Worm (Caenorhabditis elegans) whole organism, L4 larva: ENCODE results near the gene Y47D3B.3.

Source experiments
- hlh-30 ChIP-seq: sonication (generic microtip); optimal IDR thresholded peaks from 2 replicates; lab custom pipeline; 2017; ENCODE audit warnings: antibody characterized with exemption, mild to moderate bottlenecking, missing genetic modification characterization, missing compliant biosample characterization; ENCODE audit not compliant: insufficient read depth
- lsy-2 ChIP-seq, 2 experiments: fragments of 150-350 bp in 1 of 2; sonication (generic microtip) in 1 of 2; optimal IDR thresholded peaks; 2 replicates each; lab custom pipeline; 2014 to 2017; ENCODE audit warnings: missing biosample characterization in 2 of 2, missing genetic modification characterization in 2 of 2
- nhr-11 ChIP-seq: fragments of 150-350 bp; optimal IDR thresholded peaks from 2 replicates; lab custom pipeline; 2014; ENCODE audit warnings: missing biosample characterization, missing genetic modification characterization
- snpc-1.2 ChIP-seq: fragments of 200-800 bp; sonication (Bioruptor generic); IDR thresholded peaks from 2 replicates; pipeline ENCODE4 v1.3.6; 2022; ENCODE audit warnings: missing genetic modification reagents, missing genetic modification characterization, missing compliant biosample characterization

- TF ChIP-seq snpc-1.2 (GFP tag; lab: Robert Waterston, UW) (no peak), nhr-11 (tag; lab: Kevin White, UChicago) (no peak), hlh-30 (tag; lab: Kevin White, UChicago) (no peak), lsy-2 (tag; optimal IDR thresholded peaks at IDR 0.05; lab: Kevin White, UChicago) (no peak)
Measured at ce11 chrIII:11419551-11419950, 22.0 kb downstream of the Y47D3B.3 start.
